Worm (Caenorhabditis elegans) whole organism, young adult: ENCODE data around the gene C35D6.13.

Experiments used
- B0261.1 ChIP-seq: sonication (generic microtip); optimal IDR thresholded peaks from 2 replicates; lab custom pipeline; 2016; ENCODE audit warnings: mild to moderate bottlenecking, missing genetic modification characterization, moderate library complexity, missing compliant biosample characterization
- C17E4.6 ChIP-seq: fragments of 200-800 bp; sonication (Bioruptor generic); IDR thresholded peaks from 2 replicates; pipeline ENCODE4 v1.3.6; 2022; ENCODE audit warnings: missing genetic modification reagents, missing genetic modification characterization, missing compliant biosample characterization
- F10E7.11 ChIP-seq: sonication (generic microtip); optimal IDR thresholded peaks from 2 replicates; lab custom pipeline; 2017; ENCODE audit warnings: mild to moderate bottlenecking, missing genetic modification characterization, moderate library complexity, missing compliant biosample characterization
- F33H1.4 ChIP-seq: fragments of 200-800 bp; sonication (Bioruptor generic); IDR thresholded peaks from 2 replicates; pipeline ENCODE4 v1.3.6; 2022; ENCODE audit warnings: missing genetic modification reagents, missing genetic modification characterization, missing compliant biosample characterization
- F49E8.2 ChIP-seq: sonication (generic microtip); optimal IDR thresholded peaks from 3 replicates; lab custom pipeline; 2017; ENCODE audit warnings: missing genetic modification characterization, mild to moderate bottlenecking, missing compliant biosample characterization, antibody characterized with exemption, moderate library complexity; ENCODE audit not compliant: insufficient read depth
- F55B11.4 ChIP-seq: sonication (generic microtip); optimal IDR thresholded peaks from 2 replicates; lab custom pipeline; 2016; ENCODE audit warnings: missing compliant biosample characterization, missing genetic modification characterization, borderline replicate concordance; ENCODE audit not compliant: insufficient read depth
- K11D2.4 ChIP-seq: fragments of 200-800 bp; sonication (Bioruptor generic); IDR thresholded peaks from 2 replicates; pipeline ENCODE4 v1.3.6; 2022; ENCODE audit warnings: missing genetic modification reagents, missing genetic modification characterization, missing compliant biosample characterization
- Y53F4B.3 ChIP-seq: fragments of 200-800 bp; sonication (Bioruptor generic); IDR thresholded peaks from 2 replicates; pipeline ENCODE4 v1.3.6; 2022; ENCODE audit warnings: missing genetic modification reagents, missing genetic modification characterization, missing compliant biosample characterization
- Y79H2A.3 ChIP-seq: fragments of 200-800 bp; sonication (Bioruptor generic); conservative IDR thresholded peaks from 2 replicates; pipeline ENCODE4 v1.3.6; 2022; ENCODE audit warnings: missing genetic modification reagents, missing genetic modification characterization, missing compliant biosample characterization
- ZK185.1 ChIP-seq: sonication (generic microtip); optimal IDR thresholded peaks from 2 replicates; lab custom pipeline; 2016; ENCODE audit warnings: mild to moderate bottlenecking, missing genetic modification characterization, missing compliant biosample characterization; ENCODE audit not compliant: poor library complexity, severe bottlenecking
- akir-1 ChIP-seq: fragments of 200-800 bp; sonication (Bioruptor generic); optimal IDR thresholded peaks from 2 replicates; lab custom pipeline; 2018; ENCODE audit warnings: mild to moderate bottlenecking, missing genetic modification characterization, moderate library complexity, missing compliant biosample characterization
- attf-6 ChIP-seq: fragments of 200-800 bp; sonication (Bioruptor generic); IDR thresholded peaks from 2 replicates; pipeline ENCODE4 v1.3.6; 2022; ENCODE audit warnings: missing genetic modification reagents, missing genetic modification characterization, missing compliant biosample characterization
- bed-1 ChIP-seq: fragments of 200-800 bp; sonication (Bioruptor generic); IDR thresholded peaks from 2 replicates; pipeline ENCODE4 v1.3.6; 2022; ENCODE audit warnings: missing genetic modification reagents, missing genetic modification characterization, missing compliant biosample characterization
- ceh-100 ChIP-seq: fragments of 200-800 bp; sonication (Bioruptor generic); IDR thresholded peaks from 2 replicates; pipeline ENCODE4 v1.3.6; 2022; ENCODE audit warnings: missing genetic modification reagents, missing genetic modification characterization, missing compliant biosample characterization
- ceh-27 ChIP-seq: fragments of 200-800 bp; sonication (Bioruptor generic); optimal IDR thresholded peaks from 2 replicates; lab custom pipeline; 2018; ENCODE audit warnings: mild to moderate bottlenecking, missing genetic modification characterization, moderate library complexity, missing compliant biosample characterization
- ceh-40 ChIP-seq: fragments of 200-800 bp; sonication (Bioruptor generic); IDR thresholded peaks from 2 replicates; pipeline ENCODE4 v1.3.6; 2022; ENCODE audit warnings: missing genetic modification characterization, missing compliant biosample characterization
- ceh-58 ChIP-seq: fragments of 200-800 bp; sonication (Bioruptor generic); IDR thresholded peaks from 2 replicates; pipeline ENCODE4 v1.3.6; 2022; ENCODE audit warnings: missing genetic modification characterization, missing compliant biosample characterization
- ceh-79 ChIP-seq: sonication (generic microtip); optimal IDR thresholded peaks from 2 replicates; lab custom pipeline; 2017; ENCODE audit warnings: mild to moderate bottlenecking, missing genetic modification characterization, missing compliant biosample characterization
- dox-1 ChIP-seq: fragments of 200-800 bp; sonication (Bioruptor generic); IDR thresholded peaks from 2 replicates; pipeline ENCODE4 v1.3.6; 2022; ENCODE audit warnings: missing genetic modification reagents, missing genetic modification characterization, missing compliant biosample characterization
- dpl-1 ChIP-seq: fragments of 150-350 bp; optimal IDR thresholded peaks from 2 replicates; lab custom pipeline; 2014; ENCODE audit warnings: missing biosample characterization, missing genetic modification reagents, missing genetic modification characterization
- egl-44 ChIP-seq: fragments of 200-800 bp; sonication (Bioruptor generic); IDR thresholded peaks from 2 replicates; pipeline ENCODE4 v1.3.6; 2022; ENCODE audit warnings: missing genetic modification reagents, missing genetic modification characterization, missing compliant biosample characterization
- ekl-4 ChIP-seq: fragments of 200-800 bp; sonication (Bioruptor generic); IDR thresholded peaks from 2 replicates; pipeline ENCODE4 v1.3.6; 2022; ENCODE audit warnings: missing genetic modification reagents, missing genetic modification characterization, missing compliant biosample characterization
- ets-4 ChIP-seq: fragments of 200-800 bp; sonication (Bioruptor generic); optimal IDR thresholded peaks from 2 replicates; lab custom pipeline; 2018; ENCODE audit warnings: mild to moderate bottlenecking, missing genetic modification characterization, missing compliant biosample characterization
- him-1 ChIP-seq: sonication (generic microtip); optimal IDR thresholded peaks from 2 replicates; lab custom pipeline; 2016; ENCODE audit warnings: missing genotype, missing genetic modification reagents, missing genetic modification characterization, missing compliant biosample characterization
- hlh-26 ChIP-seq: fragments of 200-800 bp; sonication (Bioruptor generic); conservative IDR thresholded peaks from 2 replicates; pipeline ENCODE4 v1.3.6; 2022; ENCODE audit warnings: missing genetic modification reagents, missing genetic modification characterization, missing compliant biosample characterization
- hmg-1.2 ChIP-seq: fragments of 200-800 bp; sonication (Bioruptor generic); IDR thresholded peaks from 2 replicates; pipeline ENCODE4 v1.3.6; 2022; ENCODE audit warnings: missing genetic modification reagents, missing genetic modification characterization, missing compliant biosample characterization
- lin-35 ChIP-seq, 3 experiments: fragments of 150-350 bp in 2 of 3; sonication (generic microtip) in 1 of 3; optimal IDR thresholded peaks; 2 replicates each; lab custom pipeline; 2014 to 2018; ENCODE audit warnings: missing biosample characterization in 3 of 3, missing genetic modification characterization in 3 of 3, missing genetic modification reagents in 3 of 3
- madf-10 ChIP-seq: sonication (generic microtip); optimal IDR thresholded peaks from 2 replicates; lab custom pipeline; 2016; ENCODE audit warnings: mild to moderate bottlenecking, missing genetic modification characterization, missing compliant biosample characterization
- mcd-1 ChIP-seq: fragments of 200-800 bp; sonication (Bioruptor generic); IDR thresholded peaks from 2 replicates; pipeline ENCODE4 v1.3.6; 2022; ENCODE audit warnings: missing genetic modification reagents, missing genetic modification characterization, missing compliant biosample characterization
- mel-28 ChIP-seq: sonication (generic microtip); optimal IDR thresholded peaks from 2 replicates; lab custom pipeline; 2016; ENCODE audit warnings: borderline replicate concordance, mild to moderate bottlenecking, missing genetic modification characterization, missing compliant biosample characterization
- mes-4 ChIP-seq: sonication (generic microtip); optimal IDR thresholded peaks from 2 replicates; lab custom pipeline; 2016; ENCODE audit warnings: missing genotype, missing genetic modification characterization, missing compliant biosample characterization
- mxl-1 ChIP-seq: sonication (generic microtip); optimal IDR thresholded peaks from 2 replicates; lab custom pipeline; 2016; ENCODE audit warnings: missing genetic modification characterization, missing compliant biosample characterization
- nhr-179 ChIP-seq: sonication (generic microtip); optimal IDR thresholded peaks from 2 replicates; lab custom pipeline; 2016; ENCODE audit warnings: mild to moderate bottlenecking, missing genetic modification characterization, missing compliant biosample characterization
- nhr-80 ChIP-seq: sonication (generic microtip); optimal IDR thresholded peaks from 2 replicates; lab custom pipeline; 2016; ENCODE audit warnings: missing genetic modification characterization, missing compliant biosample characterization
- rcor-1 ChIP-seq: fragments of 200-800 bp; sonication (Bioruptor generic); IDR thresholded peaks from 2 replicates; pipeline ENCODE4 v1.3.6; 2022; ENCODE audit warnings: missing genetic modification reagents, missing genetic modification characterization, missing compliant biosample characterization
- rec-8 ChIP-seq, 2 experiments: sonication (generic microtip); optimal IDR thresholded peaks; 2 replicates each; lab custom pipeline; 2016; ENCODE audit warnings: mild to moderate bottlenecking in 2 of 2, missing genetic modification characterization in 2 of 2, missing genetic modification reagents in 2 of 2, missing genotype in 2 of 2, missing biosample characterization in 1 of 2, missing compliant biosample characterization in 1 of 2, moderate library complexity in 1 of 2
- rpc-1 ChIP-seq, 2 experiments: fragments of 150-350 bp in 1 of 2; sonication (generic microtip) in 1 of 2; optimal IDR thresholded peaks; 2 replicates each; lab custom pipeline; 2014 to 2018; ENCODE audit warnings: missing biosample characterization in 1 of 2, missing genetic modification characterization in 1 of 2, missing genetic modification reagents in 1 of 2, missing genotype in 1 of 2
- snpc-3.4 ChIP-seq: sonication (generic microtip); optimal IDR thresholded peaks from 2 replicates; lab custom pipeline; 2017; ENCODE audit warnings: missing genetic modification characterization, mild to moderate bottlenecking, missing compliant biosample characterization, antibody characterized with exemption, moderate library complexity, missing genotype, missing genetic modification reagents
- snpc-4 ChIP-seq, 5 experiments: fragments of 150-350 bp in 1 of 5; sonication (generic microtip) in 4 of 5; optimal IDR thresholded peaks; 2 replicates each; lab custom pipeline; 2014 to 2018; ENCODE audit warnings: missing genetic modification characterization in 5 of 5, missing biosample characterization in 3 of 5, antibody characterized with exemption in 2 of 5, mild to moderate bottlenecking in 2 of 5, missing compliant biosample characterization in 2 of 5, missing genotype in 2 of 5, moderate library complexity in 2 of 5, missing genetic modification reagents in 1 of 5
- tbp1 ChIP-seq: fragments of 200-800 bp; sonication (Bioruptor generic); optimal IDR thresholded peaks from 2 replicates; lab custom pipeline; 2018; ENCODE audit warnings: mild to moderate bottlenecking, missing genetic modification characterization, missing compliant biosample characterization
- tlf-1 ChIP-seq: fragments of 200-800 bp; sonication (Bioruptor generic); optimal IDR thresholded peaks from 2 replicates; lab custom pipeline; 2018; ENCODE audit warnings: mild to moderate bottlenecking, missing genetic modification characterization, missing compliant biosample characterization
- ztf-18 ChIP-seq: sonication (generic microtip); optimal IDR thresholded peaks from 2 replicates; lab custom pipeline; 2016; ENCODE audit warnings: missing genotype, mild to moderate bottlenecking, missing genetic modification characterization, missing compliant biosample characterization
- ztf-26 ChIP-seq: sonication (generic microtip); optimal IDR thresholded peaks from 2 replicates; lab custom pipeline; 2017; ENCODE audit warnings: missing genetic modification characterization, missing compliant biosample characterization

The C35D6.13 gene

ce11 chrIV:16381933-16382591 lies 45.2 kb downstream of the C35D6.13 start, which contains the start of gene Y7A9D.1 (continued):
- peak; percentile 74 for TF ChIP-seq rpc-1 (optimal IDR thresholded peaks at IDR 0.05; lab: Kevin White, UChicago)
- peak; percentile 79 for TF ChIP-seq rpc-1 (tag; optimal IDR thresholded peaks at IDR 0.05; lab: Kevin White, UChicago)
- peak; percentile 66 for TF ChIP-seq ekl-4 (GFP tag; lab: Robert Waterston, UW)
- peak; percentile 49 for TF ChIP-seq ZK185.1 (tag; lab: Kevin White, UChicago)
- peak; percentile 92 for TF ChIP-seq snpc-4 (GFP tag; optimal IDR thresholded peaks at IDR 0.05; lab: Kevin White, UChicago)
- TF ChIP-seq snpc-4 (tag; optimal IDR thresholded peaks at IDR 0.05; lab: Kevin White, UChicago): peak in 3 of 4 experiments; percentile 95 to 98 (median 97)
- TF ChIP-seq ceh-79 (tag; lab: Kevin White, UChicago): no peak
- TF ChIP-seq snpc-3.4 (tag; lab: Kevin White, UChicago): peak; percentile 78
- no peak for TF ChIP-seq bed-1
- peak in 1 of 3 experiments; percentile 40 for TF ChIP-seq lin-35 (GFP tag; optimal IDR thresholded peaks at IDR 0.05; lab: Kevin White, UChicago)
- no peak for TF ChIP-seq ztf-18 (tag; lab: Kevin White, UChicago)
- peak; percentile 97 for TF ChIP-seq tbp1
- peak in 1 of 2 experiments; percentile 20 for TF ChIP-seq rec-8 (tag; optimal IDR thresholded peaks at IDR 0.05; lab: Kevin White, UChicago)
- TF ChIP-seq dox-1 (GFP tag; lab: Robert Waterston, UW): no peak
- TF ChIP-seq rcor-1 (GFP tag; lab: Robert Waterston, UW): peak; percentile 67
- TF ChIP-seq Y79H2A.3 (GFP tag; lab: Robert Waterston, UW): no peak
- TF ChIP-seq egl-44 (GFP tag; lab: Robert Waterston, UW): no peak
- TF ChIP-seq dpl-1 (GFP tag; lab: Kevin White, UChicago): no peak
- peak; percentile 31 for TF ChIP-seq F10E7.11
- TF ChIP-seq mes-4 (tag; lab: Kevin White, UChicago): peak; percentile 33
- peak; percentile 52; the same call in 1 of the 2 replicates for TF ChIP-seq Y53F4B.3
- TF ChIP-seq F49E8.2 (tag; lab: Kevin White, UChicago): peak; percentile 53
- no peak for TF ChIP-seq nhr-179 (tag; lab: Kevin White, UChicago)
- peak; percentile 74 for TF ChIP-seq hmg-1.2
- peak; percentile 22 for TF ChIP-seq akir-1
- peak; percentile 45 for TF ChIP-seq ztf-26 (tag; lab: Kevin White, UChicago)
- peak; percentile 44 for TF ChIP-seq him-1 (tag; lab: Kevin White, UChicago)
- peak; percentile 99 for TF ChIP-seq attf-6 (GFP tag; lab: Robert Waterston, UW)
- no peak for TF ChIP-seq K11D2.4
- TF ChIP-seq hlh-26 (GFP tag; lab: Robert Waterston, UW): no peak
- peak; percentile 43 for TF ChIP-seq madf-10 (tag; lab: Kevin White, UChicago)
- TF ChIP-seq tlf-1: peak; percentile 47
- 0 out of 2 replicates have a peak, but pooled peaks have one; percentile 36 for TF ChIP-seq C17E4.6 (GFP tag; lab: Robert Waterston, UW)
- TF ChIP-seq B0261.1: peak; percentile 92
- TF ChIP-seq ceh-40 (GFP tag; lab: Robert Waterston, UW): no peak
- TF ChIP-seq ceh-100 (GFP tag; lab: Robert Waterston, UW): 0 out of 2 replicates have a peak, but pooled peaks have one; percentile 22

ce11 chrIV:16384665-16385064 lies 47.8 kb downstream of the C35D6.13 start:
- TF ChIP-seq mel-28 (tag; lab: Kevin White, UChicago) (no peak), mxl-1 (tag; lab: Kevin White, UChicago) (no peak), hlh-26 (GFP tag; lab: Robert Waterston, UW) (no peak), F33H1.4 (GFP tag; lab: Robert Waterston, UW) (no peak), ceh-27 (GFP tag; lab: Kevin White, UChicago) (no peak), mcd-1 (0 out of 2 replicates have a peak, but pooled peaks have one; percentile 22), ceh-58 (no peak), F55B11.4 (tag; lab: Kevin White, UChicago) (no peak), snpc-4 (GFP tag; optimal IDR thresholded peaks at IDR 0.05; lab: Kevin White, UChicago) (no peak), snpc-4 (tag; optimal IDR thresholded peaks at IDR 0.05; lab: Kevin White, UChicago) (peak in 2 of 4 experiments; percentile 78 to 94), B0261.1 (no peak), attf-6 (GFP tag; lab: Robert Waterston, UW) (peak; percentile 64; the same call in 1 of the 2 replicates), F49E8.2 (tag; lab: Kevin White, UChicago) (no peak), ets-4 (GFP tag; lab: Kevin White, UChicago) (no peak), nhr-80 (tag; lab: Kevin White, UChicago) (no peak)
